Fruit fly (Drosophila melanogaster) whole organism, embryonic: ENCODE measurements around the gene CG17139.

Experiments
- BEAF-32 ChIP-seq: fragments of 200-800 bp; sonication (Bioruptor generic); optimal IDR thresholded peaks from 3 replicates; lab custom pipeline; 2017; ENCODE audit warnings: missing biosample characterization, missing genetic modification characterization, mild to moderate bottlenecking, moderate library complexity, missing genetic modification reagents
- Bdp1 ChIP-seq: fragments of 200-800 bp; sonication (Bioruptor generic); optimal IDR thresholded peaks from 3 replicates; lab custom pipeline; 2016; ENCODE audit warnings: missing biosample characterization, missing genetic modification characterization
- Blimp-1 ChIP-seq: fragments of 200-800 bp; sonication (Bioruptor generic); optimal IDR thresholded peaks from 3 replicates; lab custom pipeline; 2018; ENCODE audit warnings: missing biosample characterization, missing genetic modification characterization, mild to moderate bottlenecking, moderate library complexity, missing genetic modification reagents
- CG10543 ChIP-seq: fragments of 200-800 bp; sonication (Bioruptor generic); optimal IDR thresholded peaks from 3 replicates; lab custom pipeline; 2017; ENCODE audit warnings: missing biosample characterization, mild to moderate bottlenecking, missing genetic modification characterization, moderate library complexity
- CG11247 ChIP-seq: fragments of 200-800 bp; sonication (Bioruptor generic); IDR thresholded peaks from 2 replicates; pipeline ENCODE4 v1.3.6; 2022; ENCODE audit warnings: missing biosample characterization, missing genetic modification characterization
- CG12155 ChIP-seq: fragments of 200-800 bp; sonication (Bioruptor generic); optimal IDR thresholded peaks from 3 replicates; lab custom pipeline; 2016; ENCODE audit warnings: missing biosample characterization, missing genetic modification characterization
- CG13424 ChIP-seq: fragments of 200-800 bp; sonication (Bioruptor generic); optimal IDR thresholded peaks from 2 replicates; lab custom pipeline; 2019; ENCODE audit warnings: missing biosample characterization, mild to moderate bottlenecking, missing genetic modification characterization, moderate library complexity
- CG13624 ChIP-seq: fragments of 200-800 bp; sonication (Bioruptor generic); optimal IDR thresholded peaks from 2 replicates; lab custom pipeline; 2016; ENCODE audit warnings: missing biosample characterization, missing genetic modification characterization
- CG14667 ChIP-seq: fragments of 200-800 bp; sonication (Bioruptor generic); IDR thresholded peaks from 2 replicates; pipeline ENCODE4 v1.3.6; 2022; ENCODE audit warnings: missing biosample characterization, missing genetic modification characterization
- CG15601 ChIP-seq: fragments of 200-800 bp; sonication (Bioruptor generic); optimal IDR thresholded peaks from 3 replicates; lab custom pipeline; 2019; ENCODE audit warnings: missing biosample characterization, mild to moderate bottlenecking, missing genetic modification characterization, moderate library complexity
- CG15696 ChIP-seq: fragments of 200-800 bp; sonication (Bioruptor generic); optimal IDR thresholded peaks from 2 replicates; lab custom pipeline; 2019; ENCODE audit warnings: missing biosample characterization, mild to moderate bottlenecking, missing genetic modification characterization, moderate library complexity
- CG18764 ChIP-seq: fragments of 200-800 bp; sonication (Bioruptor generic); optimal IDR thresholded peaks from 3 replicates; lab custom pipeline; 2016; ENCODE audit warnings: missing biosample characterization, missing genetic modification characterization
- CG2875 ChIP-seq: fragments of 200-800 bp; sonication (Bioruptor generic); optimal IDR thresholded peaks from 2 replicates; lab custom pipeline; 2017; ENCODE audit warnings: missing biosample characterization, mild to moderate bottlenecking, missing genetic modification characterization, missing genetic modification reagents
- CG3065 ChIP-seq: fragments of 200-800 bp; sonication (Bioruptor generic); optimal IDR thresholded peaks from 2 replicates; lab custom pipeline; 2016; ENCODE audit warnings: missing biosample characterization, missing genetic modification characterization
- CG31441 ChIP-seq: fragments of 200-800 bp; sonication (Bioruptor generic); IDR thresholded peaks from 2 replicates; pipeline ENCODE4 v1.3.6; 2022; ENCODE audit warnings: missing biosample characterization, missing genetic modification characterization
- CG34422 ChIP-seq: fragments of 200-800 bp; sonication (Bioruptor generic); IDR thresholded peaks from 3 replicates; pipeline ENCODE4 v1.3.6; 2022; ENCODE audit warnings: missing biosample characterization, missing genetic modification characterization
- CG8281 ChIP-seq: fragments of 200-800 bp; sonication (Bioruptor generic); optimal IDR thresholded peaks from 2 replicates; lab custom pipeline; 2018; ENCODE audit warnings: missing biosample characterization, mild to moderate bottlenecking, missing genetic modification characterization, moderate library complexity
- CG9932 ChIP-seq: fragments of 200-800 bp; sonication (Bioruptor generic); IDR thresholded peaks from 2 replicates; pipeline ENCODE4 v1.3.6; 2022; ENCODE audit warnings: missing biosample characterization, missing genetic modification characterization
- CrebB ChIP-seq: fragments of 200-800 bp; sonication (Bioruptor generic); optimal IDR thresholded peaks from 3 replicates; lab custom pipeline; 2018; ENCODE audit warnings: missing biosample characterization, mild to moderate bottlenecking, missing genetic modification characterization
- Dip3 ChIP-seq: fragments of 200-800 bp; sonication (Bioruptor generic); optimal IDR thresholded peaks from 3 replicates; lab custom pipeline; 2016; ENCODE audit warnings: missing biosample characterization, missing genetic modification characterization
- Ets65A ChIP-seq: fragments of 200-800 bp; sonication (Bioruptor generic); peaks from one replicate; lab custom pipeline; 2016; ENCODE audit warnings: missing biosample characterization, missing genetic modification characterization
- Ets97D ChIP-seq: fragments of 200-800 bp; sonication (Bioruptor generic); optimal IDR thresholded peaks from 3 replicates; lab custom pipeline; 2016; ENCODE audit warnings: missing biosample characterization, missing genetic modification characterization
- Fer2 ChIP-seq: fragments of 200-800 bp; sonication (Bioruptor generic); optimal IDR thresholded peaks from 2 replicates; lab custom pipeline; 2018; ENCODE audit warnings: missing biosample characterization, mild to moderate bottlenecking, missing genetic modification characterization, moderate library complexity
- GATAe ChIP-seq: fragments of 200-800 bp; sonication (Bioruptor generic); conservative IDR thresholded peaks from 2 replicates; pipeline ENCODE4 v1.3.6; 2022; ENCODE audit warnings: missing biosample characterization, missing genetic modification characterization
- HLH3B ChIP-seq: fragments of 200-800 bp; sonication (Bioruptor generic); IDR thresholded peaks from 2 replicates; pipeline ENCODE4 v1.3.6; 2022; ENCODE audit warnings: missing biosample characterization, missing genetic modification characterization
- HmgD ChIP-seq: fragments of 200-800 bp; sonication (Bioruptor generic); optimal IDR thresholded peaks from 3 replicates; lab custom pipeline; 2016; ENCODE audit warnings: missing biosample characterization, missing genetic modification characterization
- Hr3 ChIP-seq: fragments of 200-800 bp; sonication (Bioruptor generic); optimal IDR thresholded peaks from 3 replicates; lab custom pipeline; 2016; ENCODE audit warnings: missing biosample characterization, missing genetic modification characterization
- Optix ChIP-seq: fragments of 200-800 bp; sonication (Bioruptor generic); IDR thresholded peaks from 3 replicates; pipeline ENCODE4 v1.3.6; 2022; ENCODE audit warnings: missing biosample characterization, missing genetic modification characterization
- Poxn ChIP-seq: fragments of 200-800 bp; sonication (Bioruptor generic); IDR thresholded peaks from 2 replicates; pipeline ENCODE4 v1.3.6; 2022; ENCODE audit warnings: missing biosample characterization, missing genetic modification characterization
- Xbp1 ChIP-seq: fragments of 200-800 bp; sonication (Bioruptor generic); optimal IDR thresholded peaks from 3 replicates; lab custom pipeline; 2016; ENCODE audit warnings: missing biosample characterization, mild to moderate bottlenecking, missing genetic modification characterization
- bcd ChIP-seq: fragments of 200-800 bp; sonication (Bioruptor generic); optimal IDR thresholded peaks from 2 replicates; lab custom pipeline; 2017; ENCODE audit warnings: missing biosample characterization, mild to moderate bottlenecking, missing genetic modification characterization
- dpn ChIP-seq, 2 experiments: fragments of 200-800 bp; sonication (Bioruptor generic); optimal IDR thresholded peaks; 3 replicates each; lab custom pipeline; 2016; ENCODE audit warnings: missing biosample characterization in 2 of 2, missing genetic modification characterization in 2 of 2
- exex ChIP-seq: fragments of 200-800 bp; sonication (Bioruptor generic); optimal IDR thresholded peaks from 4 replicates; lab custom pipeline; 2018; ENCODE audit warnings: missing biosample characterization, mild to moderate bottlenecking, missing genetic modification characterization, moderate library complexity
- gce ChIP-seq: fragments of 200-800 bp; sonication (Bioruptor generic); IDR thresholded peaks from 3 replicates; pipeline ENCODE4 v1.3.6; 2022; ENCODE audit warnings: missing biosample characterization, missing genetic modification characterization
- gem ChIP-seq: fragments of 200-800 bp; sonication (Bioruptor generic); optimal IDR thresholded peaks from 2 replicates; lab custom pipeline; 2019; ENCODE audit warnings: missing biosample characterization, mild to moderate bottlenecking, missing genetic modification characterization, moderate library complexity
- knrl ChIP-seq: fragments of 200-800 bp; sonication (Bioruptor generic); IDR thresholded peaks from 3 replicates; pipeline ENCODE4 v1.3.6; 2022; ENCODE audit warnings: missing biosample characterization, missing genetic modification characterization; ENCODE audit not compliant: partially characterized antibody
- lola ChIP-seq, 3 experiments: fragments of >200 bp in 2 of 3; fragments of 200-800 bp in 1 of 3; sonication (Bioruptor generic) in 1 of 3; optimal IDR thresholded peaks; 2 replicates each; lab custom pipeline; 2017 to 2019; ENCODE audit warnings: missing biosample characterization in 3 of 3, missing genetic modification characterization in 3 of 3, mild to moderate bottlenecking in 1 of 3, moderate library complexity in 1 of 3
- scrt ChIP-seq: fragments of 200-800 bp; sonication (Bioruptor generic); optimal IDR thresholded peaks from 2 replicates; lab custom pipeline; 2018; ENCODE audit warnings: missing biosample characterization, mild to moderate bottlenecking, missing genetic modification characterization, moderate library complexity
- sd ChIP-seq: fragments of 200-800 bp; sonication (Bioruptor generic); optimal IDR thresholded peaks from 3 replicates; lab custom pipeline; 2018; ENCODE audit warnings: missing biosample characterization, mild to moderate bottlenecking, missing genetic modification characterization, moderate library complexity
- stwl ChIP-seq: fragments of 200-800 bp; sonication (Bioruptor generic); optimal IDR thresholded peaks from 3 replicates; lab custom pipeline; 2018; ENCODE audit warnings: missing biosample characterization, mild to moderate bottlenecking, missing genetic modification characterization, moderate library complexity
- tio ChIP-seq: fragments of 200-800 bp; sonication (Bioruptor generic); optimal IDR thresholded peaks from 2 replicates; lab custom pipeline; 2017; ENCODE audit warnings: missing biosample characterization, missing genetic modification characterization, inconsistent platforms
- toy ChIP-seq: fragments of 200-800 bp; sonication (Bioruptor generic); IDR thresholded peaks from 2 replicates; pipeline ENCODE4 v1.3.6; 2022; ENCODE audit warnings: missing biosample characterization, missing genetic modification characterization
- trh ChIP-seq: fragments of 200-800 bp; sonication (Bioruptor generic); optimal IDR thresholded peaks from 2 replicates; lab custom pipeline; 2016; ENCODE audit warnings: missing biosample characterization, missing genetic modification characterization
- vvl ChIP-seq: fragments of 200-800 bp; sonication (Bioruptor generic); IDR thresholded peaks from 2 replicates; pipeline ENCODE4 v1.3.6; 2022; ENCODE audit warnings: missing biosample characterization, missing genetic modification characterization

Gene CG17139

dm6 chr2L:10845564-10845963 lies at the start of gene CG17139, which contains the start of gene CG17140:
Gene CG17139, minus strand, starts transcription at chr2L:10845664.
Gene CG17140, minus strand, starts transcription at chr2L:10845664.
- TF ChIP-seq Optix = no peak
- no peak for TF ChIP-seq CG10543 (GFP tag; lab: Kevin White, UChicago)
- no peak for TF ChIP-seq trh
- TF ChIP-seq CG13424 = no peak
- no peak for TF ChIP-seq sd (tag; lab: Kevin White, UChicago)
- TF ChIP-seq Dip3 (GFP tag; lab: Kevin White, UChicago) = no peak
- no peak for TF ChIP-seq CrebB (tag; lab: Kevin White, UChicago)
- no peak for TF ChIP-seq CG15696
- TF ChIP-seq knrl (GFP tag; lab: Robert Waterston, UW) = no peak
- TF ChIP-seq CG34422 = no peak
- TF ChIP-seq, all 482 proteins: peak for 0

dm6 chr2L:10888827-10889226 lies 43.4 kb upstream of the CG17139 start, which contains the start of gene CG14071:
Gene CG14071, minus strand, starts transcription at chr2L:10888927.
- TF ChIP-seq Bdp1 (GFP tag; lab: Kevin White, UChicago) = no peak
- no peak for TF ChIP-seq CG12155 (GFP tag; lab: Kevin White, UChicago)
- TF ChIP-seq Xbp1 (GFP tag; lab: Kevin White, UChicago) = no peak
- TF ChIP-seq CG11247 = no peak
- no peak for TF ChIP-seq Hr3 (GFP tag; lab: Kevin White, UChicago)
- no peak for TF ChIP-seq exex (tag; lab: Kevin White, UChicago)
- TF ChIP-seq Poxn (GFP tag; lab: Robert Waterston, UW) = no peak
- no peak for TF ChIP-seq CG31441 (GFP tag; lab: Robert Waterston, UW)
- TF ChIP-seq toy (GFP tag; lab: Robert Waterston, UW) = no peak
- TF ChIP-seq, all 482 proteins: peak for 0

- TF ChIP-seq Fer2 (tag; lab: Kevin White, UChicago) = no peak
- no peak for TF ChIP-seq CG3065 (GFP tag; lab: Kevin White, UChicago)
- no peak for TF ChIP-seq GATAe (GFP tag; lab: Robert Waterston, UW)
- TF ChIP-seq lola (GFP tag; optimal IDR thresholded peaks at IDR 0.05; lab: Kevin White, UChicago) = no peak
- no peak for TF ChIP-seq tio (GFP tag; lab: Kevin White, UChicago)
- no peak for TF ChIP-seq CG9932
Observed at dm6 chr2L:10869867-10870266, 24.4 kb upstream of the CG17139 start, which contains the start of gene CG12517. Gene CG12517, plus strand, starts transcription at chr2L:10870167.

- TF ChIP-seq HLH3B (GFP tag; lab: Robert Waterston, UW) = no peak
- no peak for TF ChIP-seq CG13624 (GFP tag; lab: Kevin White, UChicago)
- TF ChIP-seq BEAF-32 (GFP tag; lab: Kevin White, UChicago) = peak; percentile 7
- TF ChIP-seq Ets65A (GFP tag; lab: Kevin White, UChicago) = peak; percentile 56
- peak; percentile 11 for TF ChIP-seq Ets97D (GFP tag; lab: Kevin White, UChicago)
- TF ChIP-seq stwl (tag; lab: Kevin White, UChicago) = peak; percentile 16
- peak; percentile 38 for TF ChIP-seq CG2875 (GFP tag; lab: Kevin White, UChicago)
- TF ChIP-seq gce = no peak
- TF ChIP-seq CG15601 (tag; lab: Kevin White, UChicago) = peak; percentile 34
- peak; percentile 82 for TF ChIP-seq gem (tag; lab: Kevin White, UChicago)
- peak; percentile 16 for TF ChIP-seq CG18764 (GFP tag; lab: Kevin White, UChicago)
- TF ChIP-seq Blimp-1 (GFP tag; lab: Kevin White, UChicago) = peak; percentile 57
- TF ChIP-seq CG8281 (tag; lab: Kevin White, UChicago) = peak; percentile 29
- TF ChIP-seq dpn (GFP tag; optimal IDR thresholded peaks at IDR 0.05; lab: Kevin White, UChicago) = peak in 1 of 2 experiments; percentile 43
- TF ChIP-seq scrt (GFP tag; lab: Kevin White, UChicago) = peak; percentile 11
- peak; percentile 71 for TF ChIP-seq vvl (GFP tag; lab: Robert Waterston, UW)
- TF ChIP-seq CG14667 (GFP tag; lab: Robert Waterston, UW) = 0 out of 2 replicates have a peak, but pooled peaks have one; percentile 12
- TF ChIP-seq Xbp1 (GFP tag; lab: Kevin White, UChicago) = peak; percentile 55
- TF ChIP-seq bcd (GFP tag; lab: Kevin White, UChicago) = peak; percentile 41
- TF ChIP-seq HmgD (GFP tag; lab: Kevin White, UChicago) = no peak
Observed at dm6 chr2L:10858064-10859047, 12.9 kb upstream of the CG17139 start, which contains the start of the genes aurB and Stam. Gene aurB, minus strand, starts transcription at chr2L:10858094. Gene Stam, plus strand, starts transcription at chr2L:10858536.
